Worm (Caenorhabditis elegans): ENCODE data around the gene nhr-119.

DNA sequence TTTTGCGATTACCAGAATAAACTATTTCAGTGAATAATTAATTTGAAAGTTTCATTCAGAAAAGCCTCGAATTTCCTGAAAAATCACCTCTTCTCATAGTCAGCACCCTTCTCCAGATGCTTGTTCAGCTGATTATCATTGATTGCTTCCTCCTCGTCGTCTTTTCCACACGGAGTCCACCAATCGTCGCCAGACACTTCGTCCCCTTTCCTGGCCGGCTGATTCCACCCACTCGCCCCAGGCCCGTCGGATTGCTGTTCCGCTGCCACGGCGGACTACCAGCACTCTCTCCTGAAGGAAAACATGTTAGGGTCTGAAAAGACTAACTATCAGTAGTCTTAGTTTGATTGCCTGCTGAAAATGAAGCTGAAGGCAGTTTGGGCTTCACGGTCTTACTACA, 19.6 kb downstream of the nhr-119 start:
- no peak for TF ChIP-seq cnd-1 (tag; optimal IDR thresholded peaks at IDR 0.05)
- no peak for TF ChIP-seq blmp-1 (tag; optimal IDR thresholded peaks at IDR 0.05)
- TF ChIP-seq nhr-28 (tag; optimal IDR thresholded peaks at IDR 0.05): no peak
- TF ChIP-seq elt-3 (tag; optimal IDR thresholded peaks at IDR 0.05): no peak
- TF ChIP-seq mab-5 (tag; optimal IDR thresholded peaks at IDR 0.05): no peak
- no peak for TF ChIP-seq ztf-11 (tag; optimal IDR thresholded peaks at IDR 0.05)
- no peak for TF ChIP-seq snpc-4 (tag; optimal IDR thresholded peaks at IDR 0.05)
- TF ChIP-seq mep-1 (tag; optimal IDR thresholded peaks at IDR 0.05): no peak
- no peak for TF ChIP-seq unc-39 (tag; optimal IDR thresholded peaks at IDR 0.05)
- TF ChIP-seq unc-62 (GFP tag; optimal IDR thresholded peaks at IDR 0.05): no peak
- no peak for TF ChIP-seq pha-4 (tag; optimal IDR thresholded peaks at IDR 0.05)
- TF ChIP-seq ces-1 (GFP tag; optimal IDR thresholded peaks at IDR 0.05): no peak
- no peak for TF ChIP-seq nhr-237 (tag; optimal IDR thresholded peaks at IDR 0.05)

All from whole organism, mixed stage, embryonic.